Worm (Caenorhabditis elegans): ENCODE data around the gene fbxb-103.

ce11 chrII:3929446-3929845 lies 22.5 kb downstream of the fbxb-103 start:
- TF ChIP-seq ztf-11 (tag; optimal IDR thresholded peaks at IDR 0.05): no peak
- TF ChIP-seq C16A3.4 (tag; optimal IDR thresholded peaks at IDR 0.05): peak; percentile 38

All from whole organism, L1 larva.